Worm (Caenorhabditis elegans) whole organism, young adult: Measurements from ENCODE around the gene suf-1.

Experiments used
- F10E7.11 ChIP-seq: sonication (generic microtip); optimal IDR thresholded peaks from 2 replicates; lab custom pipeline; 2017; ENCODE audit warnings: mild to moderate bottlenecking, missing genetic modification characterization, moderate library complexity, missing compliant biosample characterization
- F22D6.2 ChIP-seq: sonication (generic microtip); optimal IDR thresholded peaks from 2 replicates; lab custom pipeline; 2016; ENCODE audit warnings: mild to moderate bottlenecking, missing genetic modification characterization, missing compliant biosample characterization
- F23B12.7 ChIP-seq: sonication (generic microtip); optimal IDR thresholded peaks from 2 replicates; lab custom pipeline; 2017; ENCODE audit warnings: missing genetic modification characterization, mild to moderate bottlenecking, missing compliant biosample characterization, antibody characterized with exemption, moderate library complexity; ENCODE audit not compliant: insufficient read depth
- F33H1.4 ChIP-seq: fragments of 200-800 bp; sonication (Bioruptor generic); IDR thresholded peaks from 2 replicates; pipeline ENCODE4 v1.3.6; 2022; ENCODE audit warnings: missing genetic modification reagents, missing genetic modification characterization, missing compliant biosample characterization
- F52B5.7 ChIP-seq: sonication (generic microtip); optimal IDR thresholded peaks from 2 replicates; lab custom pipeline; 2016; ENCODE audit warnings: mild to moderate bottlenecking, missing genetic modification characterization, missing compliant biosample characterization
- F57C9.4 ChIP-seq: sonication (generic microtip); optimal IDR thresholded peaks from 2 replicates; lab custom pipeline; 2017; ENCODE audit warnings: mild to moderate bottlenecking, missing genetic modification characterization, missing compliant biosample characterization
- K12H6.12 ChIP-seq: fragments of 200-800 bp; sonication (Bioruptor generic); optimal IDR thresholded peaks from 2 replicates; lab custom pipeline; 2018; ENCODE audit warnings: mild to moderate bottlenecking, missing genetic modification characterization, missing compliant biosample characterization
- Y53F4B.3 ChIP-seq: fragments of 200-800 bp; sonication (Bioruptor generic); IDR thresholded peaks from 2 replicates; pipeline ENCODE4 v1.3.6; 2022; ENCODE audit warnings: missing genetic modification reagents, missing genetic modification characterization, missing compliant biosample characterization
- ama-1 ChIP-seq, 3 experiments: fragments of 150-350 bp in 1 of 3; sonication (generic microtip) in 2 of 3; optimal IDR thresholded peaks; 2 replicates each; lab custom pipeline; 2014 to 2018; ENCODE audit warnings: missing biosample characterization in 2 of 3, missing genetic modification characterization in 2 of 3, missing genetic modification reagents in 2 of 3
- aptf-2 ChIP-seq: fragments of 200-800 bp; sonication (Bioruptor generic); conservative IDR thresholded peaks from 2 replicates; pipeline ENCODE4 v1.3.6; 2022; ENCODE audit warnings: missing genetic modification reagents, missing genetic modification characterization, missing compliant biosample characterization
- aptf-3 ChIP-seq: fragments of 200-800 bp; sonication (Bioruptor generic); IDR thresholded peaks from 2 replicates; pipeline ENCODE4 v1.3.6; 2022; ENCODE audit warnings: missing genetic modification characterization, missing compliant biosample characterization
- atf-7 ChIP-seq: sonication (generic microtip); optimal IDR thresholded peaks from 2 replicates; lab custom pipeline; 2017; ENCODE audit warnings: mild to moderate bottlenecking, missing genetic modification characterization, missing compliant biosample characterization
- attf-3 ChIP-seq: fragments of 200-800 bp; sonication (Bioruptor generic); conservative IDR thresholded peaks from 2 replicates; pipeline ENCODE4 v1.3.6; 2022; ENCODE audit warnings: missing genetic modification reagents, missing genetic modification characterization, missing compliant biosample characterization
- bed-1 ChIP-seq: fragments of 200-800 bp; sonication (Bioruptor generic); IDR thresholded peaks from 2 replicates; pipeline ENCODE4 v1.3.6; 2022; ENCODE audit warnings: missing genetic modification reagents, missing genetic modification characterization, missing compliant biosample characterization
- cebp-2 ChIP-seq: fragments of 200-800 bp; sonication (Bioruptor generic); IDR thresholded peaks from 2 replicates; pipeline ENCODE4 v1.3.6; 2022; ENCODE audit warnings: missing genetic modification characterization, missing compliant biosample characterization
- ceh-100 ChIP-seq: fragments of 200-800 bp; sonication (Bioruptor generic); IDR thresholded peaks from 2 replicates; pipeline ENCODE4 v1.3.6; 2022; ENCODE audit warnings: missing genetic modification reagents, missing genetic modification characterization, missing compliant biosample characterization
- ceh-40 ChIP-seq: fragments of 200-800 bp; sonication (Bioruptor generic); IDR thresholded peaks from 2 replicates; pipeline ENCODE4 v1.3.6; 2022; ENCODE audit warnings: missing genetic modification characterization, missing compliant biosample characterization
- ceh-91 ChIP-seq: fragments of 200-800 bp; sonication (Bioruptor generic); IDR thresholded peaks from 2 replicates; pipeline ENCODE4 v1.3.6; 2022; ENCODE audit warnings: missing genetic modification reagents, missing genetic modification characterization, missing compliant biosample characterization
- dox-1 ChIP-seq: fragments of 200-800 bp; sonication (Bioruptor generic); IDR thresholded peaks from 2 replicates; pipeline ENCODE4 v1.3.6; 2022; ENCODE audit warnings: missing genetic modification reagents, missing genetic modification characterization, missing compliant biosample characterization
- dpff-1 ChIP-seq: sonication (generic microtip); optimal IDR thresholded peaks from 2 replicates; lab custom pipeline; 2017; ENCODE audit warnings: mild to moderate bottlenecking, missing genetic modification characterization, missing compliant biosample characterization
- dpl-1 ChIP-seq: fragments of 150-350 bp; optimal IDR thresholded peaks from 2 replicates; lab custom pipeline; 2014; ENCODE audit warnings: missing biosample characterization, missing genetic modification reagents, missing genetic modification characterization
- efl-1 ChIP-seq: fragments of 150-350 bp; optimal IDR thresholded peaks from 2 replicates; lab custom pipeline; 2014; ENCODE audit warnings: missing biosample characterization, missing genetic modification reagents, missing genetic modification characterization
- egl-18 ChIP-seq: fragments of 200-800 bp; sonication (Bioruptor generic); IDR thresholded peaks from 2 replicates; pipeline ENCODE4 v1.3.6; 2022; ENCODE audit warnings: missing genetic modification reagents, missing genetic modification characterization, missing compliant biosample characterization
- egrh-3 ChIP-seq: fragments of 200-800 bp; sonication (Bioruptor generic); IDR thresholded peaks from 2 replicates; pipeline ENCODE4 v1.3.6; 2022; ENCODE audit warnings: missing genetic modification reagents, missing genetic modification characterization, missing compliant biosample characterization
- ekl-4 ChIP-seq: fragments of 200-800 bp; sonication (Bioruptor generic); IDR thresholded peaks from 2 replicates; pipeline ENCODE4 v1.3.6; 2022; ENCODE audit warnings: missing genetic modification reagents, missing genetic modification characterization, missing compliant biosample characterization
- hmg-1.2 ChIP-seq: fragments of 200-800 bp; sonication (Bioruptor generic); IDR thresholded peaks from 2 replicates; pipeline ENCODE4 v1.3.6; 2022; ENCODE audit warnings: missing genetic modification reagents, missing genetic modification characterization, missing compliant biosample characterization
- let-526 ChIP-seq: fragments of 200-800 bp; sonication (Bioruptor generic); IDR thresholded peaks from 2 replicates; pipeline ENCODE4 v1.3.6; 2022; ENCODE audit warnings: missing genetic modification reagents, missing genetic modification characterization, missing compliant biosample characterization
- madf-8 ChIP-seq: fragments of 200-800 bp; sonication (Bioruptor generic); conservative IDR thresholded peaks from 2 replicates; pipeline ENCODE4 v1.3.6; 2022; ENCODE audit warnings: missing genetic modification reagents, missing genetic modification characterization, missing compliant biosample characterization
- mcd-1 ChIP-seq: fragments of 200-800 bp; sonication (Bioruptor generic); IDR thresholded peaks from 2 replicates; pipeline ENCODE4 v1.3.6; 2022; ENCODE audit warnings: missing genetic modification reagents, missing genetic modification characterization, missing compliant biosample characterization
- mes-4 ChIP-seq: sonication (generic microtip); optimal IDR thresholded peaks from 2 replicates; lab custom pipeline; 2016; ENCODE audit warnings: missing genotype, missing genetic modification characterization, missing compliant biosample characterization
- mxl-1 ChIP-seq: sonication (generic microtip); optimal IDR thresholded peaks from 2 replicates; lab custom pipeline; 2016; ENCODE audit warnings: missing genetic modification characterization, missing compliant biosample characterization
- nfya-1 ChIP-seq: sonication (generic microtip); optimal IDR thresholded peaks from 2 replicates; lab custom pipeline; 2017; ENCODE audit warnings: antibody characterized with exemption, missing compliant biosample characterization, missing genetic modification characterization, borderline replicate concordance; ENCODE audit not compliant: insufficient read depth
- nfya-2 ChIP-seq: fragments of 200-800 bp; sonication (Bioruptor generic); IDR thresholded peaks from 2 replicates; pipeline ENCODE4 v1.3.6; 2022; ENCODE audit warnings: missing genetic modification reagents, missing genetic modification characterization, missing compliant biosample characterization
- nfyb-1 ChIP-seq: fragments of 200-800 bp; sonication (Bioruptor generic); IDR thresholded peaks from 2 replicates; pipeline ENCODE4 v1.3.6; 2022; ENCODE audit warnings: missing genetic modification reagents, missing genetic modification characterization, missing compliant biosample characterization
- nhr-120 ChIP-seq: fragments of 200-800 bp; sonication (Bioruptor generic); IDR thresholded peaks from 2 replicates; pipeline ENCODE4 v1.3.6; 2022; ENCODE audit warnings: missing genetic modification characterization, missing compliant biosample characterization
- nhr-179 ChIP-seq: sonication (generic microtip); optimal IDR thresholded peaks from 2 replicates; lab custom pipeline; 2016; ENCODE audit warnings: mild to moderate bottlenecking, missing genetic modification characterization, missing compliant biosample characterization
- rpc-1 ChIP-seq, 2 experiments: fragments of 150-350 bp in 1 of 2; sonication (generic microtip) in 1 of 2; optimal IDR thresholded peaks; 2 replicates each; lab custom pipeline; 2014 to 2018; ENCODE audit warnings: missing biosample characterization in 1 of 2, missing genetic modification characterization in 1 of 2, missing genetic modification reagents in 1 of 2, missing genotype in 1 of 2
- sdz-38 ChIP-seq: sonication (generic microtip); optimal IDR thresholded peaks from 2 replicates; lab custom pipeline; 2016; ENCODE audit warnings: missing genotype, missing genetic modification characterization, missing compliant biosample characterization
- sea-2 ChIP-seq: fragments of 200-800 bp; sonication (Bioruptor generic); IDR thresholded peaks from 2 replicates; pipeline ENCODE4 v1.3.6; 2022; ENCODE audit warnings: missing genetic modification characterization, missing compliant biosample characterization
- snpc-1.3 ChIP-seq: sonication (generic microtip); optimal IDR thresholded peaks from 2 replicates; lab custom pipeline; 2017; ENCODE audit warnings: missing genetic modification characterization, mild to moderate bottlenecking, missing compliant biosample characterization, antibody characterized with exemption, moderate library complexity, missing genotype, missing genetic modification reagents; ENCODE audit not compliant: insufficient read depth
- snpc-3.4 ChIP-seq: sonication (generic microtip); optimal IDR thresholded peaks from 2 replicates; lab custom pipeline; 2017; ENCODE audit warnings: missing genetic modification characterization, mild to moderate bottlenecking, missing compliant biosample characterization, antibody characterized with exemption, moderate library complexity, missing genotype, missing genetic modification reagents
- somi-1 ChIP-seq: fragments of 200-800 bp; sonication (Bioruptor generic); optimal IDR thresholded peaks from 2 replicates; lab custom pipeline; 2018; ENCODE audit warnings: mild to moderate bottlenecking, missing genetic modification characterization, missing compliant biosample characterization
- tlf-1 ChIP-seq: fragments of 200-800 bp; sonication (Bioruptor generic); optimal IDR thresholded peaks from 2 replicates; lab custom pipeline; 2018; ENCODE audit warnings: mild to moderate bottlenecking, missing genetic modification characterization, missing compliant biosample characterization
- unc-62 ChIP-seq: fragments of 150-350 bp; optimal IDR thresholded peaks from 2 replicates; lab custom pipeline; 2014; ENCODE audit warnings: missing biosample characterization, missing genetic modification reagents, missing genetic modification characterization
- zim-3 ChIP-seq: sonication (generic microtip); optimal IDR thresholded peaks from 2 replicates; lab custom pipeline; 2017; ENCODE audit warnings: mild to moderate bottlenecking, missing genetic modification characterization, moderate library complexity, missing compliant biosample characterization
- ztf-25 ChIP-seq: fragments of 200-800 bp; sonication (Bioruptor generic); IDR thresholded peaks from 2 replicates; pipeline ENCODE4 v1.3.6; 2022; ENCODE audit warnings: missing genetic modification reagents, missing genetic modification characterization, missing compliant biosample characterization
- ztf-3 ChIP-seq: fragments of 200-800 bp; sonication (Bioruptor generic); optimal IDR thresholded peaks from 2 replicates; lab custom pipeline; 2018; ENCODE audit warnings: mild to moderate bottlenecking, missing genetic modification characterization, missing compliant biosample characterization

suf-1 gene

ce11 chrII:8559188-8559587, 44.5 kb upstream of the suf-1 start:
- TF ChIP-seq F33H1.4 (GFP tag; lab: Robert Waterston, UW) (no peak), mxl-1 (tag; lab: Kevin White, UChicago) (no peak), mcd-1 (GFP tag; lab: Robert Waterston, UW) (no peak), Y53F4B.3 (GFP tag; lab: Robert Waterston, UW) (no peak), ceh-91 (no peak), efl-1 (GFP tag; lab: Kevin White, UChicago) (no peak), let-526 (GFP tag; lab: Robert Waterston, UW) (no peak), ceh-40 (GFP tag; lab: Robert Waterston, UW) (no peak), nfya-2 (GFP tag; lab: Robert Waterston, UW) (no peak), F22D6.2 (tag; lab: Kevin White, UChicago) (no peak), F57C9.4 (no peak), atf-7 (tag; lab: Kevin White, UChicago) (no peak), F52B5.7 (tag; lab: Kevin White, UChicago) (no peak), dpl-1 (no peak), dox-1 (GFP tag; lab: Robert Waterston, UW) (no peak), madf-8 (GFP tag; lab: Robert Waterston, UW) (no peak), mes-4 (no peak)
- TF ChIP-seq, all 124 proteins: peak for 0

ce11 chrII:8561227-8561626, 42.4 kb upstream of the suf-1 start, which contains the start of gene iff-2:
TSS of gene iff-2 (minus strand) at chrII:8561367.
- peak; percentile 95 for TF ChIP-seq hmg-1.2 (GFP tag; lab: Robert Waterston, UW)
- TF ChIP-seq bed-1, result no peak
- TF ChIP-seq dpff-1 (tag; lab: Kevin White, UChicago), result no peak
- TF ChIP-seq aptf-3, result no peak
- TF ChIP-seq nfya-1 (tag; lab: Kevin White, UChicago), result no peak
- TF ChIP-seq ceh-100 (GFP tag; lab: Robert Waterston, UW), result peak; percentile 89
- peak; percentile 98 for TF ChIP-seq tlf-1 (GFP tag; lab: Kevin White, UChicago)
- TF ChIP-seq snpc-1.3 (tag; lab: Kevin White, UChicago), result peak; percentile 19
- TF ChIP-seq K12H6.12 (tag; lab: Kevin White, UChicago), result peak; percentile 99
- TF ChIP-seq F23B12.7 (tag; lab: Kevin White, UChicago), result peak; percentile 95
- TF ChIP-seq sea-2 (GFP tag; lab: Robert Waterston, UW), result no peak
- TF ChIP-seq nfya-2 (GFP tag; lab: Robert Waterston, UW), result no peak
- TF ChIP-seq ama-1 (optimal IDR thresholded peaks at IDR 0.05; lab: Kevin White, UChicago), result peak; percentile 68
- TF ChIP-seq ama-1 (GFP tag; optimal IDR thresholded peaks at IDR 0.05; lab: Kevin White, UChicago), result no peak
- peak; percentile 73 for TF ChIP-seq dpl-1
- 0 out of 2 replicates have a peak, but pooled peaks have one; percentile 58 for TF ChIP-seq egl-18 (GFP tag; lab: Robert Waterston, UW)
- peak; percentile 97 for TF ChIP-seq nfyb-1 (GFP tag; lab: Robert Waterston, UW)
- TF ChIP-seq nhr-179 (tag; lab: Kevin White, UChicago), result no peak
- TF ChIP-seq ekl-4 (GFP tag; lab: Robert Waterston, UW), result peak; percentile 97
- no peak for TF ChIP-seq egrh-3 (GFP tag; lab: Robert Waterston, UW)
- peak; percentile 64 for TF ChIP-seq zim-3 (tag; lab: Kevin White, UChicago)
- peak; percentile 80; the same call in 1 of the 2 replicates for TF ChIP-seq nhr-120 (GFP tag; lab: Robert Waterston, UW)
- TF ChIP-seq ztf-3 (GFP tag; lab: Kevin White, UChicago), result peak; percentile 93
- TF ChIP-seq cebp-2 (GFP tag; lab: Robert Waterston, UW), result 0 out of 2 replicates have a peak, but pooled peaks have one; percentile 51
- TF ChIP-seq sdz-38 (tag; lab: Kevin White, UChicago), result no peak
- peak; percentile 45; the same call in 1 of the 2 replicates for TF ChIP-seq aptf-2 (GFP tag; lab: Robert Waterston, UW)
- TF ChIP-seq F10E7.11, result peak; percentile 23
- TF ChIP-seq Y53F4B.3 (GFP tag; lab: Robert Waterston, UW), result no peak
- TF ChIP-seq ztf-25 (GFP tag; lab: Robert Waterston, UW), result 0 out of 2 replicates have a peak, but pooled peaks have one; percentile 9
- TF ChIP-seq dox-1 (GFP tag; lab: Robert Waterston, UW), result no peak; the same call in none of the 2 replicates
- peak; percentile 96 for TF ChIP-seq let-526 (GFP tag; lab: Robert Waterston, UW)
- TF ChIP-seq unc-62 (GFP tag; lab: Kevin White, UChicago), result peak; percentile 87
- TF ChIP-seq somi-1 (GFP tag; lab: Kevin White, UChicago), result peak; percentile 93
- peak; percentile 6 for TF ChIP-seq rpc-1 (optimal IDR thresholded peaks at IDR 0.05; lab: Kevin White, UChicago)
- no peak for TF ChIP-seq rpc-1 (tag; optimal IDR thresholded peaks at IDR 0.05; lab: Kevin White, UChicago)
- peak; percentile 85 for TF ChIP-seq attf-3
- peak; percentile 18 for TF ChIP-seq snpc-3.4 (tag; lab: Kevin White, UChicago)
